Fruit fly (Drosophila melanogaster) whole organism, embryonic: ENCODE results near the gene Bili.

Source experiments
- Ada2b ChIP-seq: fragments of 200-800 bp; sonication (Bioruptor generic); IDR thresholded peaks from 2 replicates; pipeline ENCODE4 v1.3.6; 2022; ENCODE audit warnings: missing biosample characterization, missing genetic modification characterization
- CG10274 ChIP-seq: fragments of 200-800 bp; sonication (Bioruptor generic); optimal IDR thresholded peaks from 3 replicates; lab custom pipeline; 2017; ENCODE audit warnings: missing biosample characterization, mild to moderate bottlenecking, missing genetic modification characterization
- CG10543 ChIP-seq: fragments of 200-800 bp; sonication (Bioruptor generic); optimal IDR thresholded peaks from 3 replicates; lab custom pipeline; 2017; ENCODE audit warnings: missing biosample characterization, mild to moderate bottlenecking, missing genetic modification characterization, moderate library complexity
- CG11247 ChIP-seq: fragments of 200-800 bp; sonication (Bioruptor generic); IDR thresholded peaks from 2 replicates; pipeline ENCODE4 v1.3.6; 2022; ENCODE audit warnings: missing biosample characterization, missing genetic modification characterization
- CG12659 ChIP-seq: fragments of 200-800 bp; sonication (Bioruptor generic); optimal IDR thresholded peaks from 3 replicates; lab custom pipeline; 2017; ENCODE audit warnings: mild to moderate bottlenecking, missing biosample characterization, missing genetic modification reagents, missing genetic modification characterization
- CG13296 ChIP-seq: fragments of 200-800 bp; sonication (Bioruptor generic); optimal IDR thresholded peaks from 3 replicates; lab custom pipeline; 2018; ENCODE audit warnings: missing biosample characterization, mild to moderate bottlenecking, missing genetic modification characterization
- CG14710 ChIP-seq: fragments of 200-800 bp; sonication (Bioruptor generic); optimal IDR thresholded peaks from 3 replicates; lab custom pipeline; 2019; ENCODE audit warnings: missing biosample characterization, mild to moderate bottlenecking, missing genetic modification characterization, moderate library complexity
- CG15514 ChIP-seq: fragments of 200-800 bp; sonication (Bioruptor generic); optimal IDR thresholded peaks from 3 replicates; lab custom pipeline; 2017; ENCODE audit warnings: missing biosample characterization, missing genetic modification characterization, mild to moderate bottlenecking, moderate library complexity, missing genetic modification reagents
- CG16813 ChIP-seq: fragments of 200-800 bp; sonication (Bioruptor generic); IDR thresholded peaks from 3 replicates; pipeline ENCODE4 v1.3.6; 2022; ENCODE audit warnings: missing biosample characterization, missing genetic modification characterization; ENCODE audit not compliant: partially characterized antibody
- CG16815 ChIP-seq: fragments of 200-800 bp; sonication (Bioruptor generic); optimal IDR thresholded peaks from 3 replicates; lab custom pipeline; 2017; ENCODE audit warnings: missing biosample characterization, mild to moderate bottlenecking, missing genetic modification characterization
- CG1792 ChIP-seq: fragments of 200-800 bp; sonication (Bioruptor generic); optimal IDR thresholded peaks from 2 replicates; lab custom pipeline; 2016; ENCODE audit warnings: missing biosample characterization, missing genetic modification characterization
- CG2875 ChIP-seq: fragments of 200-800 bp; sonication (Bioruptor generic); optimal IDR thresholded peaks from 2 replicates; lab custom pipeline; 2017; ENCODE audit warnings: missing biosample characterization, mild to moderate bottlenecking, missing genetic modification characterization, missing genetic modification reagents
- CG30431 ChIP-seq: fragments of 200-800 bp; sonication (Bioruptor generic); optimal IDR thresholded peaks from 2 replicates; lab custom pipeline; 2017; ENCODE audit warnings: missing biosample characterization, missing genetic modification characterization
- CG32772 ChIP-seq: fragments of 200-800 bp; sonication (Bioruptor generic); IDR thresholded peaks from 2 replicates; pipeline ENCODE4 v1.3.6; 2022; ENCODE audit warnings: missing biosample characterization, missing genetic modification characterization
- CG4282 ChIP-seq: fragments of 200-800 bp; sonication (Bioruptor generic); optimal IDR thresholded peaks from 2 replicates; lab custom pipeline; 2016; ENCODE audit warnings: missing biosample characterization, missing genetic modification characterization
- CG4730 ChIP-seq: fragments of 200-800 bp; sonication (Bioruptor generic); IDR thresholded peaks from 2 replicates; pipeline ENCODE4 v1.3.6; 2022; ENCODE audit warnings: missing biosample characterization, missing genetic modification characterization
- CG5245 ChIP-seq: fragments of 200-800 bp; sonication (Bioruptor generic); optimal IDR thresholded peaks from 3 replicates; lab custom pipeline; 2016; ENCODE audit warnings: missing biosample characterization, missing genetic modification characterization
- CG6791 ChIP-seq: fragments of 200-800 bp; sonication (Bioruptor generic); IDR thresholded peaks from 3 replicates; pipeline ENCODE4 v1.3.6; 2022; ENCODE audit warnings: missing biosample characterization, missing genetic modification characterization; ENCODE audit not compliant: partially characterized antibody
- CG8281 ChIP-seq: fragments of 200-800 bp; sonication (Bioruptor generic); optimal IDR thresholded peaks from 2 replicates; lab custom pipeline; 2018; ENCODE audit warnings: missing biosample characterization, mild to moderate bottlenecking, missing genetic modification characterization, moderate library complexity
- CTCF ChIP-seq: fragments of 200-800 bp; sonication (Bioruptor generic); optimal IDR thresholded peaks from 2 replicates; lab custom pipeline; 2017; ENCODE audit warnings: missing biosample characterization, mild to moderate bottlenecking, missing genetic modification characterization, moderate library complexity
- Camta ChIP-seq: fragments of 200-800 bp; sonication (Bioruptor generic); optimal IDR thresholded peaks from 2 replicates; lab custom pipeline; 2016; ENCODE audit warnings: missing biosample characterization, missing genetic modification characterization
- CkIIα-i1 ChIP-seq: fragments of 200-800 bp; sonication (Bioruptor generic); IDR thresholded peaks from 2 replicates; pipeline ENCODE4 v1.3.6; 2022; ENCODE audit warnings: missing biosample characterization, missing genetic modification characterization
- D ChIP-seq, 2 experiments: fragments of 200-800 bp in 1 of 2; fragments of >200 bp in 1 of 2; sonication (Bioruptor generic) in 1 of 2; optimal IDR thresholded peaks; 2 replicates in 1 of 2; 3 replicates in 1 of 2; lab custom pipeline; 2017; ENCODE audit warnings: mild to moderate bottlenecking in 1 of 2, missing biosample characterization in 1 of 2, missing genetic modification characterization in 1 of 2, missing genetic modification reagents in 1 of 2
- Dbx ChIP-seq: fragments of 200-800 bp; sonication (Bioruptor generic); IDR thresholded peaks from 3 replicates; pipeline ENCODE4 v1.3.6; 2022; ENCODE audit warnings: missing biosample characterization, missing genetic modification characterization
- Dref ChIP-seq: fragments of 200-800 bp; sonication (Bioruptor generic); IDR thresholded peaks from 2 replicates; pipeline ENCODE4 v1.3.6; 2022; ENCODE audit warnings: missing biosample characterization, missing genetic modification characterization
- ERR ChIP-seq: fragments of 200-800 bp; sonication (Bioruptor generic); optimal IDR thresholded peaks from 2 replicates; lab custom pipeline; 2016; ENCODE audit warnings: missing biosample characterization, missing genetic modification characterization
- Ets65A ChIP-seq: fragments of 200-800 bp; sonication (Bioruptor generic); peaks from one replicate; lab custom pipeline; 2016; ENCODE audit warnings: missing biosample characterization, missing genetic modification characterization
- HLH54F ChIP-seq: fragments of 200-800 bp; sonication (Bioruptor generic); optimal IDR thresholded peaks from 3 replicates; lab custom pipeline; 2016; ENCODE audit warnings: missing biosample characterization, missing genetic modification characterization
- Lpt ChIP-seq: fragments of >200 bp; optimal IDR thresholded peaks from 2 replicates; lab custom pipeline; 2018; ENCODE audit warnings: missing biosample characterization, missing genetic modification characterization
- Nf-YB ChIP-seq: fragments of 200-800 bp; sonication (Bioruptor generic); optimal IDR thresholded peaks from 3 replicates; lab custom pipeline; 2019; ENCODE audit warnings: missing biosample characterization, mild to moderate bottlenecking, missing genetic modification characterization, moderate library complexity
- PHDP ChIP-seq: fragments of 200-800 bp; sonication (Bioruptor generic); optimal IDR thresholded peaks from 3 replicates; lab custom pipeline; 2018; ENCODE audit warnings: missing biosample characterization, mild to moderate bottlenecking, missing genetic modification characterization, moderate library complexity
- Six4 ChIP-seq: fragments of 200-800 bp; sonication (Bioruptor generic); optimal IDR thresholded peaks from 2 replicates; lab custom pipeline; 2016; ENCODE audit warnings: missing biosample characterization, missing genetic modification characterization
- bowl ChIP-seq: fragments of 200-800 bp; sonication (Bioruptor generic); IDR thresholded peaks from 2 replicates; pipeline ENCODE4 v1.3.6; 2022; ENCODE audit warnings: missing biosample characterization, missing genetic modification characterization
- cad ChIP-seq: fragments of >200 bp; optimal IDR thresholded peaks from 2 replicates; lab custom pipeline; 2017; ENCODE audit warnings: missing biosample characterization, missing genetic modification characterization
- cwo ChIP-seq: fragments of 200-800 bp; sonication (Bioruptor generic); optimal IDR thresholded peaks from 3 replicates; lab custom pipeline; 2017; ENCODE audit warnings: missing biosample characterization, missing genetic modification characterization, mild to moderate bottlenecking, moderate library complexity, missing genetic modification reagents
- exex ChIP-seq: fragments of 200-800 bp; sonication (Bioruptor generic); optimal IDR thresholded peaks from 4 replicates; lab custom pipeline; 2018; ENCODE audit warnings: missing biosample characterization, mild to moderate bottlenecking, missing genetic modification characterization, moderate library complexity
- fd102C ChIP-seq: fragments of 200-800 bp; sonication (Bioruptor generic); optimal IDR thresholded peaks from 2 replicates; lab custom pipeline; 2018; ENCODE audit warnings: missing biosample characterization, mild to moderate bottlenecking, missing genetic modification characterization, moderate library complexity
- grn ChIP-seq: fragments of 200-800 bp; sonication (Bioruptor generic); optimal IDR thresholded peaks from 3 replicates; lab custom pipeline; 2017; ENCODE audit warnings: missing biosample characterization, missing genetic modification characterization
- hb ChIP-seq: fragments of 200-800 bp; sonication (Bioruptor generic); IDR thresholded peaks from 3 replicates; pipeline ENCODE4 v1.3.6; 2022; ENCODE audit warnings: missing biosample characterization, missing genetic modification characterization; ENCODE audit not compliant: partially characterized antibody
- lbe ChIP-seq: fragments of 200-800 bp; sonication (Bioruptor generic); optimal IDR thresholded peaks from 2 replicates; lab custom pipeline; 2016; ENCODE audit warnings: missing biosample characterization, mild to moderate bottlenecking, missing genetic modification characterization
- mirr ChIP-seq: fragments of 200-800 bp; sonication (Bioruptor generic); optimal IDR thresholded peaks from 3 replicates; lab custom pipeline; 2018; ENCODE audit warnings: missing biosample characterization, mild to moderate bottlenecking, missing genetic modification characterization
- nmo ChIP-seq: fragments of 200-800 bp; sonication (Bioruptor generic); optimal IDR thresholded peaks from 2 replicates; lab custom pipeline; 2018; ENCODE audit warnings: missing biosample characterization, mild to moderate bottlenecking, missing genetic modification characterization, moderate library complexity
- odd ChIP-seq: fragments of 200-800 bp; sonication (Bioruptor generic); optimal IDR thresholded peaks from 2 replicates; lab custom pipeline; 2017; ENCODE audit warnings: missing biosample characterization, mild to moderate bottlenecking, missing genetic modification characterization
- pros ChIP-seq: fragments of 200-800 bp; sonication (Bioruptor generic); optimal IDR thresholded peaks from 3 replicates; lab custom pipeline; 2019; ENCODE audit warnings: missing biosample characterization, mild to moderate bottlenecking, missing genetic modification characterization, moderate library complexity
- pum ChIP-seq: fragments of 200-800 bp; sonication (Bioruptor generic); optimal IDR thresholded peaks from 2 replicates; lab custom pipeline; 2016; ENCODE audit warnings: missing biosample characterization, missing genetic modification characterization
- twi ChIP-seq: fragments of 200-800 bp; optimal IDR thresholded peaks from 2 replicates; lab custom pipeline; 2019; ENCODE audit warnings: missing biosample characterization, mild to moderate bottlenecking, missing genetic modification characterization, moderate library complexity
- vnd ChIP-seq: fragments of 200-800 bp; sonication (Bioruptor generic); IDR thresholded peaks from 3 replicates; pipeline ENCODE4 v1.3.6; 2022; ENCODE audit warnings: missing biosample characterization, missing genetic modification characterization; ENCODE audit not compliant: partially characterized antibody
- zen2 ChIP-seq: fragments of 200-800 bp; sonication (Bioruptor generic); IDR thresholded peaks from 3 replicates; pipeline ENCODE4 v1.3.6; 2022; ENCODE audit warnings: missing biosample characterization, missing genetic modification characterization; ENCODE audit not compliant: partially characterized antibody
- zfh2 ChIP-seq: fragments of 200-800 bp; sonication (Bioruptor generic); optimal IDR thresholded peaks from 2 replicates; lab custom pipeline; 2016; ENCODE audit warnings: missing biosample characterization, missing genetic modification characterization

The Bili gene

DNA sequence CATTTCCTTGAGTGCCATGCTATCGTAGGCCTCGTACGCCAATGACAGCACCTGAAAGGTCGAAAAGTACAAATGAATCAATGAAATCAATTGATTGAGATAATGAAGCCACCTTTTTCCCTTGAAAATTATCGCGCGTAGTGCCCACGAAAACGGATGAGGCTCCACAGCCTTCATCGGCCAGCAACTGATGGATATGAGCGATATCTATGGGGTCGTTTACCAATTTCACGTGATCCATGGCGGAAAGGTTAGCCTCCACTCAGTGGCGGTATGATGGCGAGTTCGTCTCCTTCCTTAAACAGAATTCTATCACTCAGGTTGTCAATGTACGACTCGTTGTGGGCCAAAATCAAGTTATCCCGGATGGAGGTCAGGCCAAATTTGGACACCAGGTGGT lies 4.3 kb upstream of the Bili start:
- 0 out of 2 replicates have a peak, but pooled peaks have one; percentile 7 for TF ChIP-seq CG11247 (GFP tag; lab: Robert Waterston, UW)
- no peak for TF ChIP-seq nmo
- no peak for TF ChIP-seq ERR (GFP tag; lab: Kevin White, UChicago)
- TF ChIP-seq grn (GFP tag; lab: Kevin White, UChicago): peak; percentile 19
- TF ChIP-seq cwo (GFP tag; lab: Kevin White, UChicago): peak; percentile 42
- TF ChIP-seq mirr: peak; percentile 6
- no peak for TF ChIP-seq Camta (GFP tag; lab: Kevin White, UChicago)
- peak; percentile 64 for TF ChIP-seq CG8281 (tag; lab: Kevin White, UChicago)
- TF ChIP-seq Ets65A (GFP tag; lab: Kevin White, UChicago): peak; percentile 4
- TF ChIP-seq Nf-YB (GFP tag; lab: Kevin White, UChicago): no peak
- TF ChIP-seq exex (tag; lab: Kevin White, UChicago): peak; percentile 23
- TF ChIP-seq, all 482 proteins: peak for 7

- TF ChIP-seq CG16813 (GFP tag; lab: Robert Waterston, UW) (peak; percentile 82), HLH54F (GFP tag; lab: Kevin White, UChicago) (no peak), D (optimal IDR thresholded peaks at IDR 0.05; lab: Kevin White, UChicago) (no peak), D (GFP tag; optimal IDR thresholded peaks at IDR 0.05; lab: Kevin White, UChicago) (no peak), zfh2 (GFP tag; lab: Kevin White, UChicago) (no peak), CG30431 (GFP tag; lab: Kevin White, UChicago) (no peak), odd (GFP tag; lab: Kevin White, UChicago) (no peak), hb (peak; percentile 59; the same call in 1 of the 3 replicates), CG10274 (GFP tag; lab: Kevin White, UChicago) (no peak), Dbx (no peak), Camta (GFP tag; lab: Kevin White, UChicago) (no peak), CTCF (GFP tag; lab: Kevin White, UChicago) (no peak), CG2875 (GFP tag; lab: Kevin White, UChicago) (no peak), lbe (GFP tag; lab: Kevin White, UChicago) (peak; percentile 12), pros (GFP tag; lab: Kevin White, UChicago) (no peak), nmo (peak; percentile 14), CG32772 (GFP tag; lab: Robert Waterston, UW) (no peak), zen2 (GFP tag; lab: Robert Waterston, UW) (peak; percentile 44; the same call in 1 of the 3 replicates), CG14710 (tag; lab: Kevin White, UChicago) (peak; percentile 28), pum (GFP tag; lab: Kevin White, UChicago) (no peak), Lpt (GFP tag; lab: Kevin White, UChicago) (no peak), PHDP (tag; lab: Kevin White, UChicago) (no peak), cad (GFP tag; lab: Kevin White, UChicago) (no peak), vnd (GFP tag; lab: Robert Waterston, UW) (peak; percentile 79), CG13296 (no peak), bowl (GFP tag; lab: Robert Waterston, UW) (no peak), Ada2b (GFP tag; lab: Robert Waterston, UW) (no peak), CG4282 (GFP tag; lab: Kevin White, UChicago) (no peak), CkIIα-i1 (GFP tag; lab: Robert Waterston, UW) (no peak), CG6791 (GFP tag; lab: Robert Waterston, UW) (peak; percentile 66), Dref (GFP tag; lab: Robert Waterston, UW) (peak; percentile 73), Six4 (no peak), CG16815 (no peak), CG4730 (GFP tag; lab: Robert Waterston, UW) (no peak), CG12659 (GFP tag; lab: Kevin White, UChicago) (peak; percentile 30), CG10543 (GFP tag; lab: Kevin White, UChicago) (no peak), twi (tag; lab: Kevin White, UChicago) (no peak), fd102C (no peak), CG5245 (GFP tag; lab: Kevin White, UChicago) (no peak), CG1792 (GFP tag; lab: Kevin White, UChicago) (no peak), CG15514 (GFP tag; lab: Kevin White, UChicago) (peak; percentile 39)
Observed at dm6 chr3R:25127231-25127689, 3.8 kb upstream of the Bili start, which contains the start of the genes Mocs2A, Mocs2B and Clbn. Mocs2A (minus strand) TSS chr3R:25127359. Mocs2B (minus strand) TSS chr3R:25127359. Clbn (plus strand) TSS chr3R:25127502.
